Worm (Caenorhabditis elegans) whole organism, L3 larva: ENCODE measurements around the gene W02G9.3.

ENCODE experiments used
- nhr-28 ChIP-seq: fragments of 150-350 bp; optimal IDR thresholded peaks from 2 replicates; lab custom pipeline; 2014; ENCODE audit warnings: missing biosample characterization, missing genetic modification characterization
- skn-1 ChIP-seq: fragments of 150-350 bp; optimal IDR thresholded peaks from 2 replicates; lab custom pipeline; 2014; ENCODE audit warnings: missing biosample characterization, missing genetic modification characterization

DNA sequence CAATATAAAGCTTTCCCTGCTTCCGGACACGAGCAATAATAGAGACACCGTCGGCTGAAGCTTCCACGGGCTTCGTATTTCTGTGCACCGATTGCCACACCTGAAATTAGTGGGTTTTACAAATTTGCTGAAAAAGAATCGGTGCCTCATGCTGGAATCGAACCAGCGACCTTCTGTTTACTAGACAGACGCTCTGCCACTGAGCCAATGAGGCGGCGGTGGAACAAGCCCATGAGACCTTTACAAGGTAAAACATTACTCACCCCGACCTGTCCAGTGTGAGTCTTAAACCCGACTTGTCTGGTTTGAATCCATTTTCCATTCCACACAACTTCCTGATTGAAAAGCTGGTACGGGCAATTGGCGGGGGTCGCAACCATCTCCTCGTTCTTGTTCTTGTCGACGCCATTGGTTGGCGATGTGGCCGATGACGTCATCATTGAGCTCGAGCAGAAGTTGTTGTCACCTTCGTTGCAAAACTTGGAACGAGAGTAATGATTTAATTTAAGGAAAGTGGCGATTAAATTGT, 8.2 kb upstream of the W02G9.3 start, which contains the start of gene ndx-2:
- TF ChIP-seq skn-1 (tag; lab: Kevin White, UChicago): no peak
- TF ChIP-seq nhr-28 (tag; lab: Kevin White, UChicago): no peak
